Worm (Caenorhabditis elegans): ENCODE results near the gene col-84.

Gene col-84

ce11 chrII:11880456-11881353, 12.4 kb downstream of the col-84 start (continued):
- TF ChIP-seq T07F8.4 (tag; optimal IDR thresholded peaks at IDR 0.05) (no peak), hmg-20 (GFP tag; IDR thresholded peaks at IDR 0.05) (peak; percentile 18; the same call in 1 of the 2 replicates)

- TF ChIP-seq pbrm-1 (GFP tag; IDR thresholded peaks at IDR 0.05) (no peak), ztf-25 (GFP tag; IDR thresholded peaks at IDR 0.05) (no peak), F49E8.2 (tag; optimal IDR thresholded peaks at IDR 0.05; ENCODE audit: insufficient read depth) (no peak), hlh-26 (GFP tag; conservative IDR thresholded peaks at IDR 0.05) (no peak), nfyb-1 (GFP tag; IDR thresholded peaks at IDR 0.05) (no peak), attf-3 (GFP tag; conservative IDR thresholded peaks at IDR 0.05) (no peak), attf-5 (GFP tag; optimal IDR thresholded peaks at IDR 0.05) (no peak)
These were observed 15.3 kb downstream of the col-84 start, which contains the start of gene ZK930.6 for ce11 chrII:11883648-11884047. ZK930.6 (plus strand) TSS chrII:11883948.

- TF ChIP-seq C06A6.2 (GFP tag; conservative IDR thresholded peaks at IDR 0.05) (no peak), ama-1 (optimal IDR thresholded peaks at IDR 0.05) (no peak), ama-1 (GFP tag; optimal IDR thresholded peaks at IDR 0.05) (no peak), unc-130 (GFP tag; optimal IDR thresholded peaks at IDR 0.05) (no peak), sptf-2 (GFP tag; optimal IDR thresholded peaks at IDR 0.05) (no peak), B0261.1 (tag; optimal IDR thresholded peaks at IDR 0.05) (no peak), rec-8 (tag; optimal IDR thresholded peaks at IDR 0.05) (no peak), lin-26 (GFP tag; IDR thresholded peaks at IDR 0.05) (no peak), dpff-1 (tag; optimal IDR thresholded peaks at IDR 0.05) (no peak), ceh-91 (GFP tag; IDR thresholded peaks at IDR 0.05) (no peak), ztf-26 (tag; optimal IDR thresholded peaks at IDR 0.05) (no peak), B0019.2 (GFP tag; conservative IDR thresholded peaks at IDR 0.05) (no peak), chd-7 (tag; optimal IDR thresholded peaks at IDR 0.05) (no peak)
These were observed 19.4 kb downstream of the col-84 start for ce11 chrII:11887724-11888123.

ce11 chrII:11888150-11888549, 19.8 kb downstream of the col-84 start:
- TF ChIP-seq nhr-27 (tag; optimal IDR thresholded peaks at IDR 0.05), result no peak
- TF ChIP-seq F55B11.4 (tag; optimal IDR thresholded peaks at IDR 0.05; ENCODE audit: borderline replicate concordance, insufficient read depth), result no peak
- TF ChIP-seq dox-1 (GFP tag; IDR thresholded peaks at IDR 0.05), result no peak
- TF ChIP-seq K11D2.4 (GFP tag; IDR thresholded peaks at IDR 0.05), result no peak
- TF ChIP-seq nfya-2 (GFP tag; IDR thresholded peaks at IDR 0.05), result no peak
- no peak for TF ChIP-seq rcor-1 (GFP tag; IDR thresholded peaks at IDR 0.05)
- TF ChIP-seq F49E8.2 (tag; optimal IDR thresholded peaks at IDR 0.05; ENCODE audit: insufficient read depth), result no peak
- TF ChIP-seq Y95B8A.8 (GFP tag; IDR thresholded peaks at IDR 0.05), result no peak
- no peak for TF ChIP-seq hlh-12 (tag; optimal IDR thresholded peaks at IDR 0.05)
- no peak for TF ChIP-seq sea-2 (GFP tag; IDR thresholded peaks at IDR 0.05)
- TF ChIP-seq mes-4 (tag; optimal IDR thresholded peaks at IDR 0.05), result no peak
- no peak for TF ChIP-seq ztf-6 (GFP tag; IDR thresholded peaks at IDR 0.05)
- TF ChIP-seq B0336.3 (GFP tag; IDR thresholded peaks at IDR 0.05), result no peak
- no peak for TF ChIP-seq zim-3 (tag; optimal IDR thresholded peaks at IDR 0.05)
- TF ChIP-seq mel-28 (tag; optimal IDR thresholded peaks at IDR 0.05; ENCODE audit: borderline replicate concordance), result no peak
- TF ChIP-seq cebp-1 (GFP tag; IDR thresholded peaks at IDR 0.05), result no peak
- TF ChIP-seq cebp-1 (tag; optimal IDR thresholded peaks at IDR 0.05), result no peak
